Worm (Caenorhabditis elegans) whole organism, late embryonic: ENCODE results near the gene F36H5.17.
"Not testable (repeated sequence)": the region's sequence is repeated elsewhere in the genome, so short reads cannot be mapped to it uniquely, and the experiment has no call there.

ENCODE experiments used
- C08G9.2 ChIP-seq: sonication (generic microtip); optimal IDR thresholded peaks from 2 replicates; lab custom pipeline; 2016; ENCODE audit warnings: mild to moderate bottlenecking, missing genetic modification characterization, moderate library complexity, missing compliant biosample characterization
- C38D4.7 ChIP-seq: fragments of 200-800 bp; sonication (Bioruptor generic); optimal IDR thresholded peaks from 2 replicates; lab custom pipeline; 2018; ENCODE audit warnings: mild to moderate bottlenecking, missing genetic modification characterization, moderate library complexity, missing compliant biosample characterization
- ahr-1 ChIP-seq: sonication (generic microtip); optimal IDR thresholded peaks from 2 replicates; lab custom pipeline; 2016; ENCODE audit warnings: missing genetic modification characterization, missing compliant biosample characterization
- ama-1 ChIP-seq: fragments of 150-350 bp; optimal IDR thresholded peaks from 2 replicates; lab custom pipeline; 2014
- ceh-19 ChIP-seq: fragments of 200-800 bp; sonication (Bioruptor generic); optimal IDR thresholded peaks from 2 replicates; lab custom pipeline; 2018; ENCODE audit warnings: mild to moderate bottlenecking, missing genetic modification characterization, missing compliant biosample characterization
- ceh-2 ChIP-seq: sonication (generic microtip); optimal IDR thresholded peaks from 2 replicates; lab custom pipeline; 2016; ENCODE audit warnings: missing genotype, missing genetic modification characterization, missing compliant biosample characterization
- ceh-24 ChIP-seq: sonication (generic microtip); optimal IDR thresholded peaks from 2 replicates; lab custom pipeline; 2016; ENCODE audit warnings: mild to moderate bottlenecking, missing genetic modification characterization, missing compliant biosample characterization
- ceh-30 ChIP-seq: fragments of 150-350 bp; optimal IDR thresholded peaks from 2 replicates; lab custom pipeline; 2014; ENCODE audit warnings: missing biosample characterization, missing genetic modification characterization
- ceh-31 ChIP-seq: sonication (generic microtip); optimal IDR thresholded peaks from 2 replicates; lab custom pipeline; 2016; ENCODE audit warnings: missing genetic modification characterization, missing compliant biosample characterization
- ceh-45 ChIP-seq: fragments of 200-800 bp; sonication (Bioruptor generic); IDR thresholded peaks from 2 replicates; pipeline ENCODE4 v1.3.6; 2022; ENCODE audit warnings: missing genetic modification reagents, missing genetic modification characterization, missing compliant biosample characterization
- ceh-6 ChIP-seq: fragments of 200-800 bp; sonication (Bioruptor generic); optimal IDR thresholded peaks from 2 replicates; lab custom pipeline; 2018; ENCODE audit warnings: mild to moderate bottlenecking, missing genetic modification characterization, missing compliant biosample characterization
- ceh-9 ChIP-seq: sonication (generic microtip); optimal IDR thresholded peaks from 2 replicates; lab custom pipeline; 2016; ENCODE audit warnings: mild to moderate bottlenecking, missing genetic modification characterization, inconsistent platforms, missing compliant biosample characterization
- che-1 ChIP-seq: sonication (generic microtip); optimal IDR thresholded peaks from 2 replicates; lab custom pipeline; 2016; ENCODE audit warnings: mild to moderate bottlenecking, missing genetic modification characterization, missing compliant biosample characterization
- elt-2 ChIP-seq: sonication (generic microtip); optimal IDR thresholded peaks from 2 replicates; lab custom pipeline; 2016; ENCODE audit warnings: missing genetic modification reagents, missing genetic modification characterization, missing compliant biosample characterization
- elt-4 ChIP-seq: sonication (generic microtip); optimal IDR thresholded peaks from 2 replicates; lab custom pipeline; 2016; ENCODE audit warnings: missing genetic modification characterization, missing compliant biosample characterization
- ets-4 ChIP-seq: sonication (generic microtip); optimal IDR thresholded peaks from 2 replicates; lab custom pipeline; 2016; ENCODE audit warnings: missing genetic modification characterization, missing compliant biosample characterization
- eyg-1 ChIP-seq: sonication (generic microtip); optimal IDR thresholded peaks from 2 replicates; lab custom pipeline; 2016; ENCODE audit warnings: missing genotype, missing genetic modification characterization, missing compliant biosample characterization
- fax-1 ChIP-seq: sonication (generic microtip); optimal IDR thresholded peaks from 2 replicates; lab custom pipeline; 2016; ENCODE audit warnings: missing genotype, missing genetic modification characterization, missing compliant biosample characterization
- fkh-6 ChIP-seq: sonication (generic microtip); optimal IDR thresholded peaks from 2 replicates; lab custom pipeline; 2016; ENCODE audit warnings: missing genetic modification characterization, missing compliant biosample characterization
- gmeb-2 ChIP-seq: sonication (generic microtip); optimal IDR thresholded peaks from 2 replicates; lab custom pipeline; 2016; ENCODE audit warnings: missing genetic modification characterization, inconsistent platforms, missing compliant biosample characterization
- hlh-13 ChIP-seq: fragments of 200-800 bp; sonication (Bioruptor generic); optimal IDR thresholded peaks from 2 replicates; lab custom pipeline; 2018; ENCODE audit warnings: mild to moderate bottlenecking, missing genetic modification characterization, missing compliant biosample characterization
- hlh-30 ChIP-seq: sonication (generic microtip); optimal IDR thresholded peaks from 2 replicates; lab custom pipeline; 2017; ENCODE audit warnings: antibody characterized with exemption, missing genetic modification characterization, missing compliant biosample characterization; ENCODE audit not compliant: insufficient read depth
- hlh-6 ChIP-seq: sonication (generic microtip); optimal IDR thresholded peaks from 2 replicates; lab custom pipeline; 2016; ENCODE audit warnings: missing genotype, missing genetic modification characterization, missing compliant biosample characterization
- hlh-8 ChIP-seq: sonication (generic microtip); optimal IDR thresholded peaks from 2 replicates; lab custom pipeline; 2016; ENCODE audit warnings: missing genotype, missing genetic modification characterization, missing compliant biosample characterization
- lim-6 ChIP-seq: sonication (generic microtip); optimal IDR thresholded peaks from 2 replicates; lab custom pipeline; 2016; ENCODE audit warnings: missing genetic modification characterization, missing compliant biosample characterization
- lin-11 ChIP-seq: fragments of 200-800 bp; sonication (Bioruptor generic); optimal IDR thresholded peaks from 2 replicates; lab custom pipeline; 2018; ENCODE audit warnings: mild to moderate bottlenecking, missing genetic modification characterization, missing compliant biosample characterization
- mec-3 ChIP-seq: sonication (generic microtip); optimal IDR thresholded peaks from 2 replicates; lab custom pipeline; 2016; ENCODE audit warnings: borderline replicate concordance, missing genetic modification characterization, missing compliant biosample characterization
- nhr-232 ChIP-seq: sonication (generic microtip); optimal IDR thresholded peaks from 2 replicates; lab custom pipeline; 2016; ENCODE audit warnings: missing genetic modification characterization, missing compliant biosample characterization
- odd-2 ChIP-seq: sonication (generic microtip); optimal IDR thresholded peaks from 2 replicates; lab custom pipeline; 2017; ENCODE audit warnings: antibody characterized with exemption, mild to moderate bottlenecking, missing genetic modification characterization, missing compliant biosample characterization
- pha-2 ChIP-seq: sonication (generic microtip); optimal IDR thresholded peaks from 2 replicates; lab custom pipeline; 2017; ENCODE audit warnings: mild to moderate bottlenecking, missing genetic modification characterization, missing compliant biosample characterization
- pha-4 ChIP-seq: fragments of 150-350 bp; optimal IDR thresholded peaks from 2 replicates; lab custom pipeline; 2018; ENCODE audit warnings: missing biosample characterization, missing genetic modification reagents, missing genetic modification characterization
- ref-2 ChIP-seq: sonication (generic microtip); optimal IDR thresholded peaks from 2 replicates; lab custom pipeline; 2016; ENCODE audit warnings: missing genetic modification characterization, missing compliant biosample characterization
- rnt-1 ChIP-seq: sonication (generic microtip); optimal IDR thresholded peaks from 2 replicates; lab custom pipeline; 2016; ENCODE audit warnings: missing genetic modification characterization, missing compliant biosample characterization
- sox-2 ChIP-seq: fragments of 200-800 bp; sonication (Bioruptor generic); IDR thresholded peaks from 2 replicates; pipeline ENCODE4 v1.3.6; 2022; ENCODE audit warnings: missing genetic modification reagents, missing genetic modification characterization, missing compliant biosample characterization
- sox-4 ChIP-seq: sonication (generic microtip); optimal IDR thresholded peaks from 2 replicates; lab custom pipeline; 2017; ENCODE audit warnings: mild to moderate bottlenecking, missing genetic modification characterization, inconsistent platforms, missing compliant biosample characterization
- tbx-7 ChIP-seq: sonication (generic microtip); optimal IDR thresholded peaks from 2 replicates; lab custom pipeline; 2016; ENCODE audit warnings: missing genotype, missing genetic modification characterization, missing compliant biosample characterization
- unc-3 ChIP-seq, 2 experiments: fragments of 200-800 bp in 1 of 2; sonication (Bioruptor generic) in 1 of 2; sonication (generic microtip) in 1 of 2; conservative IDR thresholded peaks in 1 of 2; optimal IDR thresholded peaks in 1 of 2; 2 replicates each; pipeline versions ENCODE4 v1.3.6 to Lab custom; 2016 to 2022; ENCODE audit warnings: missing compliant biosample characterization in 2 of 2, missing genetic modification characterization in 2 of 2, missing genetic modification reagents in 1 of 2
- unc-42 ChIP-seq: sonication (generic microtip); optimal IDR thresholded peaks from 2 replicates; lab custom pipeline; 2016; ENCODE audit warnings: missing genotype, missing genetic modification characterization, missing compliant biosample characterization
- zip-5 ChIP-seq: sonication (generic microtip); optimal IDR thresholded peaks from 2 replicates; lab custom pipeline; 2016; ENCODE audit warnings: missing genetic modification characterization, missing compliant biosample characterization
- ztf-16 ChIP-seq: sonication (generic microtip); optimal IDR thresholded peaks from 2 replicates; lab custom pipeline; 2017; ENCODE audit warnings: missing genetic modification characterization, missing compliant biosample characterization

The F36H5.17 gene

ce11 chrII:1775234-1775633, 19.3 kb upstream of the F36H5.17 start, which contains the start of gene F36H5.14:
Gene F36H5.14, plus strand, starts transcription at chrII:1775534.
- not testable (repeated sequence) for TF ChIP-seq lin-11 (tag; lab: Kevin White, UChicago); unc-3 (GFP tag; conservative IDR thresholded peaks at IDR 0.05; lab: Robert Waterston, UW); unc-3 (tag; optimal IDR thresholded peaks at IDR 0.05; lab: Kevin White, UChicago); zip-5 (tag; lab: Kevin White, UChicago)

ce11 chrII:1771785-1772184, 15.8 kb upstream of the F36H5.17 start, which contains the start of gene math-3:
Gene math-3, plus strand, starts transcription at chrII:1772085.
- TF ChIP-seq hlh-30 (tag; lab: Kevin White, UChicago) (no peak), ceh-6 (GFP tag; lab: Kevin White, UChicago) (no peak), ceh-24 (no peak), C38D4.7 (GFP tag; lab: Kevin White, UChicago) (no peak), ama-1 (lab: Kevin White, UChicago) (no peak)
- TF ChIP-seq, all 69 proteins: peak for 0

ce11 chrII:1771347-1771746, 15.4 kb upstream of the F36H5.17 start, which contains the start of gene math-26:
Gene math-26, plus strand, starts transcription at chrII:1771647.
- TF ChIP-seq fax-1 (tag; lab: Kevin White, UChicago); ceh-31; odd-2 (tag; lab: Kevin White, UChicago): not testable (repeated sequence)

- TF ChIP-seq sox-4 = no peak
- no peak for TF ChIP-seq ceh-19 (GFP tag; lab: Kevin White, UChicago)
- TF ChIP-seq ahr-1 (tag; lab: Kevin White, UChicago) = no peak
- TF ChIP-seq pha-2 (tag; lab: Kevin White, UChicago) = no peak
- no peak for TF ChIP-seq pha-4
- no peak for TF ChIP-seq lim-6 (tag; lab: Kevin White, UChicago)
- TF ChIP-seq hlh-6 (tag; lab: Kevin White, UChicago) = no peak
- no peak for TF ChIP-seq nhr-232 (tag; lab: Kevin White, UChicago)
- no peak for TF ChIP-seq ceh-2 (tag; lab: Kevin White, UChicago)
- no peak for TF ChIP-seq rnt-1 (tag; lab: Kevin White, UChicago)
- TF ChIP-seq elt-2 = no peak
- TF ChIP-seq ceh-45 (GFP tag; lab: Robert Waterston, UW) = no peak
- no peak for TF ChIP-seq tbx-7 (tag; lab: Kevin White, UChicago)
- no peak for TF ChIP-seq C08G9.2 (tag; lab: Kevin White, UChicago)
- no peak for TF ChIP-seq ztf-16 (tag; lab: Kevin White, UChicago)
- TF ChIP-seq ceh-9 (tag; lab: Kevin White, UChicago) = no peak
- TF ChIP-seq sox-2 (GFP tag; lab: Robert Waterston, UW) = no peak
- TF ChIP-seq unc-3 (GFP tag; conservative IDR thresholded peaks at IDR 0.05; lab: Robert Waterston, UW) = no peak
- TF ChIP-seq unc-3 (tag; optimal IDR thresholded peaks at IDR 0.05; lab: Kevin White, UChicago) = no peak
- TF ChIP-seq hlh-13 (GFP tag; lab: Kevin White, UChicago) = no peak
- TF ChIP-seq, all 69 proteins: peak for 0
Measured at ce11 chrII:1766715-1767114, 10.7 kb upstream of the F36H5.17 start.

- TF ChIP-seq ref-2 (tag; lab: Kevin White, UChicago) = no peak
- TF ChIP-seq che-1 = no peak
- no peak for TF ChIP-seq mec-3 (tag; lab: Kevin White, UChicago)
- no peak for TF ChIP-seq C08G9.2 (tag; lab: Kevin White, UChicago)
- no peak for TF ChIP-seq ceh-6 (GFP tag; lab: Kevin White, UChicago)
- no peak for TF ChIP-seq unc-42 (tag; lab: Kevin White, UChicago)
- no peak for TF ChIP-seq ets-4 (tag; lab: Kevin White, UChicago)
- no peak for TF ChIP-seq fkh-6
- no peak for TF ChIP-seq elt-4 (tag; lab: Kevin White, UChicago)
- no peak for TF ChIP-seq hlh-30 (tag; lab: Kevin White, UChicago)
- TF ChIP-seq ceh-31 = no peak
- TF ChIP-seq eyg-1 (tag; lab: Kevin White, UChicago) = no peak
- TF ChIP-seq ceh-9 (tag; lab: Kevin White, UChicago) = no peak
- TF ChIP-seq ceh-30 (tag; lab: Kevin White, UChicago) = no peak
- no peak for TF ChIP-seq hlh-8 (tag; lab: Kevin White, UChicago)
- TF ChIP-seq gmeb-2 (tag; lab: Kevin White, UChicago) = no peak
- TF ChIP-seq, all 69 proteins: peak for 0
Measured at ce11 chrII:1763072-1763471, 7.1 kb upstream of the F36H5.17 start, which contains the start of gene math-28. Gene math-28, plus strand, starts transcription at chrII:1763372.
